Worm (Caenorhabditis elegans): ENCODE measurements around the gene F20H11.4.

- TF ChIP-seq med-1 (GFP tag; optimal IDR thresholded peaks at IDR 0.05; ENCODE audit: insufficient read depth) (no peak), T22C8.4 (GFP tag; IDR thresholded peaks at IDR 0.05) (no peak), klf-2 (GFP tag; conservative IDR thresholded peaks at IDR 0.05) (no peak), flt-1 (GFP tag; IDR thresholded peaks at IDR 0.05) (no peak), ref-1 (GFP tag; conservative IDR thresholded peaks at IDR 0.05) (no peak), tab-1 (GFP tag; IDR thresholded peaks at IDR 0.05) (no peak), ztf-29 (GFP tag; IDR thresholded peaks at IDR 0.05) (no peak), ztf-23 (GFP tag; IDR thresholded peaks at IDR 0.05) (no peak), cog-1 (tag; optimal IDR thresholded peaks at IDR 0.05) (no peak)
Observed at ce11 chrIII:6589499-6589898, 18.9 kb upstream of the F20H11.4 start.
